Worm (Caenorhabditis elegans): Measurements from ENCODE around the gene F36D3.8.

F36D3.8 gene

ce11 chrV:16499006-16499405 lies 28.0 kb upstream of the F36D3.8 start, which contains the start of gene F36D3.1 (continued):
- TF ChIP-seq F49E8.2 (tag; optimal IDR thresholded peaks at IDR 0.05; ENCODE audit: insufficient read depth) (no peak), hrde-1 (tag; optimal IDR thresholded peaks at IDR 0.05; ENCODE audit: borderline replicate concordance) (no peak), attf-6 (GFP tag; IDR thresholded peaks at IDR 0.05) (no peak), xnd-1 (tag; optimal IDR thresholded peaks at IDR 0.05) (no peak), let-607 (tag; optimal IDR thresholded peaks at IDR 0.05) (no peak), attf-5 (GFP tag; optimal IDR thresholded peaks at IDR 0.05) (peak; percentile 21), F37B4.10 (GFP tag; IDR thresholded peaks at IDR 0.05) (no peak), sea-2 (GFP tag; IDR thresholded peaks at IDR 0.05) (no peak), lin-54 (GFP tag; optimal IDR thresholded peaks at IDR 0.05) (peak; percentile 35), ztf-6 (GFP tag; IDR thresholded peaks at IDR 0.05) (no peak), dpff-1 (tag; optimal IDR thresholded peaks at IDR 0.05) (no peak), aptf-2 (GFP tag; conservative IDR thresholded peaks at IDR 0.05) (no peak), lin-35 (GFP tag; optimal IDR thresholded peaks at IDR 0.05) (peak in 1 of 3 experiments; percentile 79), ama-1 (optimal IDR thresholded peaks at IDR 0.05) (no peak), ama-1 (GFP tag; optimal IDR thresholded peaks at IDR 0.05) (no peak), dpl-1 (GFP tag; optimal IDR thresholded peaks at IDR 0.05) (peak; percentile 21), nhr-90 (tag; optimal IDR thresholded peaks at IDR 0.05) (no peak), snpc-4 (GFP tag; optimal IDR thresholded peaks at IDR 0.05) (no peak), snpc-4 (tag; optimal IDR thresholded peaks at IDR 0.05) (peak in 2 of 4 experiments; percentile 3 to 45)

- TF ChIP-seq hmg-1.2 (GFP tag; IDR thresholded peaks at IDR 0.05) (no peak), athp-1 (tag; optimal IDR thresholded peaks at IDR 0.05) (no peak), Y79H2A.3 (GFP tag; conservative IDR thresholded peaks at IDR 0.05) (no peak), pbrm-1 (GFP tag; IDR thresholded peaks at IDR 0.05) (no peak), lin-40 (tag; optimal IDR thresholded peaks at IDR 0.05) (no peak), hrde-1 (tag; optimal IDR thresholded peaks at IDR 0.05; ENCODE audit: borderline replicate concordance) (no peak), nhr-27 (tag; optimal IDR thresholded peaks at IDR 0.05) (no peak), zfh-2 (GFP tag; conservative IDR thresholded peaks at IDR 0.05) (no peak), F39B2.1 (GFP tag; IDR thresholded peaks at IDR 0.05) (no peak), ceh-79 (tag; optimal IDR thresholded peaks at IDR 0.05) (no peak), tlf-1 (GFP tag; optimal IDR thresholded peaks at IDR 0.05) (no peak)
Observed at ce11 chrV:16503164-16503563, 23.8 kb upstream of the F36D3.8 start, which contains the start of gene F36D3.14. TSS of gene F36D3.14 (minus strand) at chrV:16503264.

ce11 chrV:16505828-16506227 lies 21.1 kb upstream of the F36D3.8 start, which contains the start of gene nhr-54:
TSS of gene nhr-54 (minus strand) at chrV:16505928.
- TF ChIP-seq zim-3 (tag; optimal IDR thresholded peaks at IDR 0.05): no peak
- TF ChIP-seq hmg-20 (GFP tag; IDR thresholded peaks at IDR 0.05): no peak
- TF ChIP-seq B0035.1 (tag; optimal IDR thresholded peaks at IDR 0.05): no peak
- TF ChIP-seq mel-28 (tag; optimal IDR thresholded peaks at IDR 0.05; ENCODE audit: borderline replicate concordance): no peak
- TF ChIP-seq B0261.1 (tag; optimal IDR thresholded peaks at IDR 0.05): no peak
- no peak for TF ChIP-seq aptf-3 (GFP tag; IDR thresholded peaks at IDR 0.05)
- no peak for TF ChIP-seq ccch-3 (GFP tag; optimal IDR thresholded peaks at IDR 0.05)
- TF ChIP-seq B0019.2 (GFP tag; conservative IDR thresholded peaks at IDR 0.05): no peak
- no peak for TF ChIP-seq rec-8 (tag; optimal IDR thresholded peaks at IDR 0.05)
- TF ChIP-seq pha-4 (tag; optimal IDR thresholded peaks at IDR 0.05): no peak
- no peak for TF ChIP-seq madf-6 (GFP tag; IDR thresholded peaks at IDR 0.05)
- TF ChIP-seq efl-1 (GFP tag; optimal IDR thresholded peaks at IDR 0.05): no peak
- TF ChIP-seq dpff-1 (tag; optimal IDR thresholded peaks at IDR 0.05): no peak
- TF ChIP-seq Y67H2A.10 (GFP tag; conservative IDR thresholded peaks at IDR 0.05): no peak
- TF ChIP-seq rpc-1 (optimal IDR thresholded peaks at IDR 0.05): no peak
- no peak for TF ChIP-seq rpc-1 (tag; optimal IDR thresholded peaks at IDR 0.05)
- no peak for TF ChIP-seq tlf-1 (GFP tag; optimal IDR thresholded peaks at IDR 0.05)
- TF ChIP-seq madf-10 (tag; optimal IDR thresholded peaks at IDR 0.05): no peak

All from whole organism, young adult.